Worm (Caenorhabditis elegans): ENCODE results near the gene ZK180.8.

DNA sequence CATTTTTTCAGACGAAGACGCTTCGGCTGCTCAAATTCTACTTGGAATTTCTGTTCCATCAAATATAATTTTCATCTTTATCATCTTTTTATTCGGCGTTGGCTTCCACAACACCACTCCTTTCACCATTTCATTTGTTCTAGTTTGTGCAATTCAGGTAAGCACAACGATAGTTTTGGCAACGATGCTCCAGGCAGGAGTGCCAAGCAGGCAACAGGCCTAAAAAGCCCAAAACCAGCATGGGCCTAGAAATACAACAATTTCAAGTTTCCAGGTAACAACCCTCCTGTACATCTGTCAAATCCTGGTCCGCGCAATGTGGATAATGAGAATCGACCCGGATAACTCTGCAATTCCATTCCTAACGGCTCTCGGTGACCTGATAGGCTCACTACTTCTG lies 29.7 kb upstream of the ZK180.8 start:
- TF ChIP-seq jun-1 (tag; optimal IDR thresholded peaks at IDR 0.05) (no peak), nhr-23 (tag; optimal IDR thresholded peaks at IDR 0.05) (no peak), nhr-237 (tag; optimal IDR thresholded peaks at IDR 0.05) (no peak), elt-2 (tag; optimal IDR thresholded peaks at IDR 0.05) (no peak), fos-1 (tag; optimal IDR thresholded peaks at IDR 0.05) (no peak), ztf-11 (tag; optimal IDR thresholded peaks at IDR 0.05) (no peak), nhr-77 (tag; optimal IDR thresholded peaks at IDR 0.05) (no peak), nhr-11 (tag; optimal IDR thresholded peaks at IDR 0.05) (no peak), nfya-1 (tag; optimal IDR thresholded peaks at IDR 0.05; ENCODE audit: insufficient read depth) (no peak), eor-1 (tag; optimal IDR thresholded peaks at IDR 0.05) (no peak)
